Worm (Caenorhabditis elegans): ENCODE measurements around the gene C16B8.4.

Gene C16B8.4

DNA sequence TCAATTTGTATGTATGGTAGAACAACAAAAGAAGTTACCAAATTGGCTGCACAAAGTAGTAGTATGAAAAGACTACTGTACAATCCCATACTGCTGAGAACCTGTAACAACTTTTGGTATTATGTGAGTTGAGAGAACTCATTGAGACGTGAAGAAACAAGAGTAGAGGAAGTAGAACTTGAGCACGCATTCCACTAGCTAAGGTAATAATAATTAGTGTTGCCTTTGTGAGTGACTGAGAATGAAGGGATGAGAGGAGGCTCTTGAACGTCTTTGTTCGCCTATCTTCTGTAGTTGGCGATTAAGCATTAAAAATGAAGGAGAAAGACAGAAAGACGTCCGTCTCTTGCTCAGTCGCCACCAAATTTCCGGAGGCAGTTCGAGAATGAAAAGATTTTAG lies at the start of gene C16B8.4:
Gene C16B8.4 (minus strand): TSS at position 101 of the 400 bp plus-strand sequence.
- TF ChIP-seq mep-1 (tag; optimal IDR thresholded peaks at IDR 0.05) (no peak), elt-3 (tag; optimal IDR thresholded peaks at IDR 0.05) (no peak), bed-3 (GFP tag; optimal IDR thresholded peaks at IDR 0.05) (no peak), blmp-1 (tag; optimal IDR thresholded peaks at IDR 0.05) (no peak), nhr-237 (tag; optimal IDR thresholded peaks at IDR 0.05) (no peak), sptf-1 (tag; optimal IDR thresholded peaks at IDR 0.05) (no peak), nhr-2 (tag; optimal IDR thresholded peaks at IDR 0.05) (no peak), tbx-8 (GFP tag; optimal IDR thresholded peaks at IDR 0.05) (no peak), sem-2 (GFP tag; optimal IDR thresholded peaks at IDR 0.05) (no peak), ztf-11 (tag; optimal IDR thresholded peaks at IDR 0.05) (no peak), ceh-43 (GFP tag; optimal IDR thresholded peaks at IDR 0.05) (no peak), ceh-83 (GFP tag; optimal IDR thresholded peaks at IDR 0.05) (no peak), pha-4 (tag; optimal IDR thresholded peaks at IDR 0.05) (no peak), lin-13 (tag; optimal IDR thresholded peaks at IDR 0.05) (no peak), zip-8 (tag; optimal IDR thresholded peaks at IDR 0.05) (no peak)

DNA sequence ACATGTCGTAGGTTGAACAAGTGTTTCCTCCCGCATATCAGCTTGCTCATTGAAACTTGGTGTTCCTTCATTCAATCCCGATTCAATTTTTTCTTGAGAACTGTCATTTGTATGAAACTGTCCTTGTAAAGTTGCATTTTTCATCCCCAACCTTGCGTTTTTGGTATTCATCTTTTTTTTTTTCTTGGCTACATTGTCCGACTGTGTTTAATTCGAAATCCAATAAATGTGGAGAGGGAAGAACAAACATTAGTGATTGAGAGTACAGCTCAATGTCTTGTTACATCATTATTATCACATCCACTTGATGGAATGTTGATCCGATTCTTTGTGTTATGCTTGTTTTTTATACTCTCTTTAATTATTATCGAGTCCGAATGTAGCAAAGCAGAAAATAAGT lies 48.5 kb upstream of the C16B8.4 start, which contains the start of gene acr-10:
Gene acr-10 (plus strand): TSS at position 301 of the 400 bp plus-strand sequence.
- no peak for TF ChIP-seq sem-2 (GFP tag; optimal IDR thresholded peaks at IDR 0.05)

DNA sequence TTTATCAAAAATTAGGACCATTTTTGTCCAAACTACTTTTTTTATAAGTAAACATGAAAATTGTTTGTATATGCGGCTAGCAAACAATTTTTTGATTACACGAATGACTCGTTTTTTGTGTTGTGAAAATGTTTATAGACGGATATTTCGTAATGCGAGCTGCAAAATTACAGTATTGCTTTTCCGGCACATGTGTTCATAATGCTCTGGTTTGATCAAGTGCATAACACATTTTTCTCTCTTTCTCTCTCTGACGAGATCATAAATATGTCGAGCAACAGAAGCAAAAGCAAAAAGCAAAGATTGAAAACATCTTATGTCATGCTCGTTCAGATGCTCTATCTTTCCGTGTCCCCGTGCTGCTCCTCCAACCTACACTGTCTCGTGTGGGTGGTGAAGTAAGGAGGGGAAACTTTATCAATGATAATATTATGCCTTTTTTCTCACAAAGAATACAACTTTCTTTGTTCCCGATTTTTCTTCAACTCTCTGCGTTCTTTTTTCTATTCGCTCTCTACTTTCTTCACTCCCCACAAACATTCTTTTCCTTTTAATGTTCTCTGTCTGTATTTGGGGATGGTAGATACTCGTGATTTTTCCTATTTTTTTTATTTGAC lies 45.2 kb upstream of the C16B8.4 start:
- no peak for TF ChIP-seq mls-2 (tag; optimal IDR thresholded peaks at IDR 0.05)
- TF ChIP-seq flh-1 (GFP tag; optimal IDR thresholded peaks at IDR 0.05) = no peak
- no peak for TF ChIP-seq unc-39 (tag; optimal IDR thresholded peaks at IDR 0.05)
- no peak for TF ChIP-seq nhr-76 (tag; optimal IDR thresholded peaks at IDR 0.05)
- no peak for TF ChIP-seq ceh-83 (GFP tag; optimal IDR thresholded peaks at IDR 0.05)
- TF ChIP-seq lin-32 (GFP tag; optimal IDR thresholded peaks at IDR 0.05) = no peak
- no peak for TF ChIP-seq sem-2 (GFP tag; optimal IDR thresholded peaks at IDR 0.05)

DNA sequence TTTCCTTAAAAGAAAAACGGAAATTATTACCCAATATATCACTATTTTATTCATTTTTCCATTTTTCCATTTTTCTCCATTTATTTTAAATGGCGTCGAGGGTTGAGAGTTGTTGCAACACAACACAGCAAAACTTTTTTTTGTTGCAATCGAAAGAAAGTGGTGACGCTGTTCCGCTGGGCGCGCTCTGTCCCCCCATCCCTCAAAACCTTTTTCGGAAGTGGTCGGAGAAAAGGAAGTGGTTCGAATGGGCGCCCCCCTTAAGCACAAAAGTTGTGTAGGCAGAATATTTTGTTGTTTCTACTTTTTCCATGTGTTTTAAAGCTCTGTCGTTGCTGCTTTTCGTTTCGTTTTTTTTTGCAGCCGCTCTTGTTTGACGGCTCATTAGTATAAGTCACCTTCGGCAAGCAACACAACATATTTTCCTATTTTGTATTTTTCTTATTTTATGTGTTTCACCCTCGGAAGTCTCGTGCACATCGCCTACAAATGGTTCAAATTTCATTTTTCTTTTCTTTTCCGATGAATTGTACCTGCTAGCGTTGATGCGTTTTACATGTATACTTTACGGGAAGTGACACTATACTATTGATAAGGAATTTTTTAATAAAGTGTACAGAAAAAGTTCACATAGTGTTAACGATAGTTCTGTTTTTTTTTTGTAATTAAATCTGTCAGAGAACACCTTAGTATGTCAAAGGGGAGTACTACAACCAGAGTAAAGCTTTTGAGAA lies 44.3 kb upstream of the C16B8.4 start:
- TF ChIP-seq sptf-1 (tag; optimal IDR thresholded peaks at IDR 0.05) (no peak), mls-2 (tag; optimal IDR thresholded peaks at IDR 0.05) (no peak), nhr-76 (tag; optimal IDR thresholded peaks at IDR 0.05) (no peak), ham-2 (GFP tag; optimal IDR thresholded peaks at IDR 0.05) (no peak), cnd-1 (tag; optimal IDR thresholded peaks at IDR 0.05) (no peak), drap-1 (GFP tag; optimal IDR thresholded peaks at IDR 0.05) (no peak), mep-1 (tag; optimal IDR thresholded peaks at IDR 0.05) (no peak), mab-5 (tag; optimal IDR thresholded peaks at IDR 0.05) (no peak), ceh-83 (GFP tag; optimal IDR thresholded peaks at IDR 0.05) (no peak), blmp-1 (tag; optimal IDR thresholded peaks at IDR 0.05) (no peak), flh-1 (GFP tag; optimal IDR thresholded peaks at IDR 0.05) (no peak), zip-8 (tag; optimal IDR thresholded peaks at IDR 0.05) (no peak), pha-4 (tag; optimal IDR thresholded peaks at IDR 0.05) (no peak), elt-3 (tag; optimal IDR thresholded peaks at IDR 0.05) (no peak), ces-1 (GFP tag; optimal IDR thresholded peaks at IDR 0.05) (no peak), nhr-12 (tag; optimal IDR thresholded peaks at IDR 0.05) (no peak), unc-62 (GFP tag; optimal IDR thresholded peaks at IDR 0.05) (no peak), bed-3 (GFP tag; optimal IDR thresholded peaks at IDR 0.05) (no peak), lin-32 (GFP tag; optimal IDR thresholded peaks at IDR 0.05) (no peak), nhr-2 (tag; optimal IDR thresholded peaks at IDR 0.05) (no peak)

DNA sequence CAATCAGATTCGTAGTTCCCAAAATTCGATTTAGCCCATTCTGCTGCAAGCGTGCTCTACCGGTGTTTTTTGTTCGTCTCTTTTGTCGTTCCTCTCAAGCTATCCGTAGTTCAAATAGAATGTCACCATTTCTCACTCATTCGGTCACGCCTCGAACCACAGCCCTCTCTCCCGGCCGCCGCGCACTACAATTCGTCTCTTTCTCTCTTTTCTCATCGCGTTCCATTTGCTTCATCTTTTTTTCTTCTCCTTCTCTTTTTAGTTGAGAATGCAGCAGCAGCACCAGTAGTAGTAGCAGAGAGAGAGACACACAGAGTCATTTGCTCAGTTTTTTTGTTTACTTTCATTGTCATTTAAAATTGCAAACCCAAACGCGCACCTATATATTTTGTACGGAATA lies 42.7 kb upstream of the C16B8.4 start, which contains the start of gene hrg-1:
Gene hrg-1 (minus strand): TSS at position 109 of the 400 bp plus-strand sequence.
- no peak for TF ChIP-seq ham-2 (GFP tag; optimal IDR thresholded peaks at IDR 0.05)
- peak; percentile 13 for TF ChIP-seq drap-1 (GFP tag; optimal IDR thresholded peaks at IDR 0.05)
- peak; percentile 35 for TF ChIP-seq unc-120 (tag; optimal IDR thresholded peaks at IDR 0.05; ENCODE audit: poor library complexity, severe bottlenecking)
- TF ChIP-seq blmp-1 (tag; optimal IDR thresholded peaks at IDR 0.05) = peak; percentile 2
- peak; percentile 27 for TF ChIP-seq pha-4 (tag; optimal IDR thresholded peaks at IDR 0.05)
- no peak for TF ChIP-seq lin-13 (tag; optimal IDR thresholded peaks at IDR 0.05)
- TF ChIP-seq hlh-1 (tag; optimal IDR thresholded peaks at IDR 0.05) = no peak
- no peak for TF ChIP-seq lsy-2 (tag; optimal IDR thresholded peaks at IDR 0.05)
